Fruit fly (Drosophila melanogaster): ENCODE results near the gene CG34174.

The CG34174 gene

dm6 chr2L:2179366-2179765, 34.7 kb upstream of the CG34174 start (continued):
- peak; percentile 46 for TF ChIP-seq CG18262 (tag; optimal IDR thresholded peaks at IDR 0.05)
- TF ChIP-seq CG43689 (GFP tag; IDR thresholded peaks at IDR 0.05) = peak; percentile 15; the same call in 1 of the 2 replicates
- peak; percentile 67 for TF ChIP-seq CHES-1-like (GFP tag; optimal IDR thresholded peaks at IDR 0.05)
- no peak for TF ChIP-seq Hr39 (optimal IDR thresholded peaks at IDR 0.05)
- peak; percentile 11 for TF ChIP-seq CG18011 (GFP tag; optimal IDR thresholded peaks at IDR 0.05)
- TF ChIP-seq CG2712 (tag; optimal IDR thresholded peaks at IDR 0.05) = peak; percentile 81
- TF ChIP-seq CG12659 (GFP tag; optimal IDR thresholded peaks at IDR 0.05) = peak; percentile 70
- TF ChIP-seq cas (GFP tag; IDR thresholded peaks at IDR 0.05) = peak; percentile 33; the same call in 1 of the 2 replicates
- TF ChIP-seq CG14860 (GFP tag; IDR thresholded peaks at IDR 0.05; ENCODE audit: partially characterized antibody) = no peak
- peak; percentile 74 for TF ChIP-seq cwo (GFP tag; optimal IDR thresholded peaks at IDR 0.05)
- peak; percentile 28 for TF ChIP-seq tin (GFP tag; optimal IDR thresholded peaks at IDR 0.05)
- TF ChIP-seq scrt (GFP tag; optimal IDR thresholded peaks at IDR 0.05) = peak; percentile 60
- TF ChIP-seq CG10147 (GFP tag; optimal IDR thresholded peaks at IDR 0.05) = peak; percentile 82
- TF ChIP-seq CG1603 (tag; optimal IDR thresholded peaks at IDR 0.05) = peak; percentile 76
- TF ChIP-seq trem (tag; optimal IDR thresholded peaks at IDR 0.05) = no peak
- TF ChIP-seq Hr51 (GFP tag; optimal IDR thresholded peaks at IDR 0.05) = peak; percentile 9 to 88
- TF ChIP-seq bowl (GFP tag; IDR thresholded peaks at IDR 0.05) = peak; percentile 58; the same call in 1 of the 2 replicates
- peak; percentile 86 for TF ChIP-seq shn (GFP tag; optimal IDR thresholded peaks at IDR 0.05)
- TF ChIP-seq Jarid2 (GFP tag; optimal IDR thresholded peaks at IDR 0.05) = peak; percentile 39
- peak; percentile 22 for TF ChIP-seq Asciz (GFP tag; optimal IDR thresholded peaks at IDR 0.05)
- peak; percentile 2 for TF ChIP-seq CG10462 (GFP tag; optimal IDR thresholded peaks at IDR 0.05)
- peak; percentile 39 for TF ChIP-seq HmgD (GFP tag; optimal IDR thresholded peaks at IDR 0.05)
- peak; percentile 81 for TF ChIP-seq grau (tag; optimal IDR thresholded peaks at IDR 0.05)
- peak; percentile 21; the same call in 1 of the 3 replicates for TF ChIP-seq croc (GFP tag; conservative IDR thresholded peaks at IDR 0.05)
- TF ChIP-seq eyg (GFP tag; optimal IDR thresholded peaks at IDR 0.05) = peak; percentile 57
- no peak for TF ChIP-seq ab (GFP tag; optimal IDR thresholded peaks at IDR 0.05)
- TF ChIP-seq zf30C (GFP tag; optimal IDR thresholded peaks at IDR 0.05) = no peak
- no peak for TF ChIP-seq pan (optimal IDR thresholded peaks at IDR 0.05)
- TF ChIP-seq pan (GFP tag; optimal IDR thresholded peaks at IDR 0.05 in 1 of 2, IDR thresholded peaks at IDR 0.05 in 1 of 2) = peak in 1 of 2 experiments; percentile 75
- peak; percentile 17; the same call in 1 of the 3 replicates for TF ChIP-seq CG17361 (GFP tag; IDR thresholded peaks at IDR 0.05)
- peak; percentile 84 for TF ChIP-seq CG11504 (tag; optimal IDR thresholded peaks at IDR 0.05)
- TF ChIP-seq chn (GFP tag; optimal IDR thresholded peaks at IDR 0.05) = peak; percentile 74
- no peak for TF ChIP-seq sim (GFP tag; IDR thresholded peaks at IDR 0.05)
- TF ChIP-seq CG14710 (tag; optimal IDR thresholded peaks at IDR 0.05) = no peak
- TF ChIP-seq Abd-B (GFP tag; optimal IDR thresholded peaks at IDR 0.05) = peak; percentile 66
- TF ChIP-seq CG7372 (GFP tag; IDR thresholded peaks at IDR 0.05) = peak; percentile 52; the same call in 1 of the 2 replicates
- peak; percentile 72 for TF ChIP-seq CG12942 (GFP tag; optimal IDR thresholded peaks at IDR 0.05)
- TF ChIP-seq sug (tag; optimal IDR thresholded peaks at IDR 0.05) = peak; percentile 99
- peak; percentile 68 for TF ChIP-seq CG1233 (GFP tag; optimal IDR thresholded peaks at IDR 0.05)
- peak; percentile 8 for TF ChIP-seq Vsx1 (GFP tag; optimal IDR thresholded peaks at IDR 0.05)
- TF ChIP-seq otp (GFP tag; IDR thresholded peaks at IDR 0.05) = 0 out of 3 replicates have a peak, but pooled peaks have one; percentile 53
- TF ChIP-seq Nf-YA (GFP tag; IDR thresholded peaks at IDR 0.05) = peak; percentile 64; the same call in 1 of the 2 replicates
- peak; percentile 31 for TF ChIP-seq CG34376 (GFP tag; optimal IDR thresholded peaks at IDR 0.05)
- TF ChIP-seq CG10959 (GFP tag; IDR thresholded peaks at IDR 0.05) = no peak; the same call in 1 of the 2 replicates
- peak; percentile 60 for TF ChIP-seq nau (GFP tag; optimal IDR thresholded peaks at IDR 0.05)
- peak; percentile 74 for TF ChIP-seq tap (tag; optimal IDR thresholded peaks at IDR 0.05)
- peak; percentile 83 for TF ChIP-seq phol (tag; optimal IDR thresholded peaks at IDR 0.05)
- peak; percentile 37 for TF ChIP-seq CG3995 (GFP tag; optimal IDR thresholded peaks at IDR 0.05)
- TF ChIP-seq Atf-2 (GFP tag; optimal IDR thresholded peaks at IDR 0.05) = peak; percentile 71
- peak; percentile 83 for TF ChIP-seq zfh2 (GFP tag; optimal IDR thresholded peaks at IDR 0.05)

Measured in whole organism, embryonic.